Comparison of ENCODE assay signal across 5 worm cellular contexts in the genomic region with DNA sequence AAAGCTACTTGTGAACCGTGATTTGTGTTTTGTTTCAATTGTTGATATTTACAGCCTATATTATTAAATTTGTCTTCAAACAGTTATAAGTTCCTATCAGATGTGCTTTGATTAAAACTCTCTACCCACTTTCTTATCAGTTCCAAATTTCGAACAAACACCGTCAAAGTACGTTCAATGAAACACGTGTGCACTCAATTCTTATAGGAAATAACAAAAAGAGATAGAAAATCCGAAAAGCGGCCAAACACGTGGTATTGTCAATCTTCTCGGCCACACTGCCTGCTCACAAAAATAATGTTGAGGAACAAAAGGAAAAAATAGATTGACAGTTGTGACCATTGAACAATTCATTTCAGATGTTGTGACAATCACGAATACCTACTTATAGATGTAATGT.
TF ChIP-seq lines count a peak whose summit lies in the region.

No protein-coding gene starts in this region.

TF ChIP-seq in whole organism, L1 larva, 84 proteins besides CTCF, POLR2A, EP300 and RAD21 (continued from another document and continues in another):
- TF ChIP-seq nhr-12 (tag; optimal IDR thresholded peaks at IDR 0.05; lab: Kevin White, UChicago) (no peak), nhr-76 (tag; optimal IDR thresholded peaks at IDR 0.05; lab: Kevin White, UChicago) (no peak), efl-1 (optimal IDR thresholded peaks at IDR 0.05; lab: Kevin White, UChicago) (peak; percentile 7 to 23), efl-1 (GFP tag; optimal IDR thresholded peaks at IDR 0.05 in 1 of 2; lab: Kevin White, UChicago) (peak; percentile 5 to 80), hpl-2 (GFP tag; optimal IDR thresholded peaks at IDR 0.05; lab: Kevin White, UChicago) (no peak), aha-1 (tag; optimal IDR thresholded peaks at IDR 0.05; lab: Kevin White, UChicago) (no peak), ces-1 (GFP tag; optimal IDR thresholded peaks at IDR 0.05; lab: Kevin White, UChicago) (no peak), unc-130 (tag; optimal IDR thresholded peaks at IDR 0.05; lab: Kevin White, UChicago) (peak; percentile 83), ztf-11 (tag; optimal IDR thresholded peaks at IDR 0.05; lab: Kevin White, UChicago) (no peak), lsy-2 (tag; optimal IDR thresholded peaks at IDR 0.05; lab: Kevin White, UChicago) (peak; percentile 51 to 56), pag-3 (tag; optimal IDR thresholded peaks at IDR 0.05; lab: Kevin White, UChicago; ENCODE audit: borderline replicate concordance, insufficient read depth) (no peak), ama-1 (optimal IDR thresholded peaks at IDR 0.05; lab: Kevin White, UChicago) (peak; percentile 10), ceh-8 (GFP tag; optimal IDR thresholded peaks at IDR 0.05; lab: Kevin White, UChicago) (no peak), nhr-20 (tag; optimal IDR thresholded peaks at IDR 0.05; lab: Kevin White, UChicago) (peak; percentile 97), mab-9 (GFP tag; IDR thresholded peaks at IDR 0.05; lab: Robert Waterston, UW) (no peak), mdl-1 (tag; optimal IDR thresholded peaks at IDR 0.05; lab: Kevin White, UChicago) (peak in 1 of 2 experiments; percentile 96), zip-4 (GFP tag; optimal IDR thresholded peaks at IDR 0.05; lab: Kevin White, UChicago) (no peak), snpc-4 (tag; optimal IDR thresholded peaks at IDR 0.05; lab: Kevin White, UChicago) (peak; percentile 31), lin-13 (GFP tag; optimal IDR thresholded peaks at IDR 0.05; lab: Kevin White, UChicago) (peak; percentile 58), C16A3.4 (tag; optimal IDR thresholded peaks at IDR 0.05; lab: Kevin White, UChicago) (peak; percentile 61), mef-2 (tag; optimal IDR thresholded peaks at IDR 0.05; lab: Kevin White, UChicago) (no peak), fos-1 (tag; optimal IDR thresholded peaks at IDR 0.05; lab: Kevin White, UChicago) (no peak), ceh-82 (tag; optimal IDR thresholded peaks at IDR 0.05; lab: Kevin White, UChicago) (peak in 1 of 3 experiments; percentile 11), unc-86 (tag; optimal IDR thresholded peaks at IDR 0.05; lab: Kevin White, UChicago) (no peak), ceh-63 (GFP tag; optimal IDR thresholded peaks at IDR 0.05; lab: Kevin White, UChicago) (no peak)

TF ChIP-seq in whole organism, L2 larva, 48 proteins besides CTCF, POLR2A, EP300 and RAD21 (continued from another document):
- peak; percentile 58 for TF ChIP-seq nhr-21 (tag; optimal IDR thresholded peaks at IDR 0.05; lab: Kevin White, UChicago)
- TF ChIP-seq peb-1 (tag; optimal IDR thresholded peaks at IDR 0.05; lab: Kevin White, UChicago): no peak
- peak; percentile 13 for TF ChIP-seq nhr-25 (tag; optimal IDR thresholded peaks at IDR 0.05; lab: Kevin White, UChicago)
- TF ChIP-seq C34F6.9 (tag; optimal IDR thresholded peaks at IDR 0.05; lab: Kevin White, UChicago): peak; percentile 51
- TF ChIP-seq F13H6.1 (tag; optimal IDR thresholded peaks at IDR 0.05; lab: Kevin White, UChicago): peak; percentile 87
- TF ChIP-seq sma-3 (GFP tag; optimal IDR thresholded peaks at IDR 0.05; lab: Kevin White, UChicago): peak; percentile 52
- peak; percentile 51 for TF ChIP-seq egl-27 (tag; optimal IDR thresholded peaks at IDR 0.05; lab: Kevin White, UChicago)
- TF ChIP-seq nhr-6 (tag; optimal IDR thresholded peaks at IDR 0.05; lab: Kevin White, UChicago): peak; percentile 3
- no peak for TF ChIP-seq nhr-10 (tag; optimal IDR thresholded peaks at IDR 0.05; lab: Kevin White, UChicago)
- peak; percentile 25 for TF ChIP-seq lin-13 (GFP tag; optimal IDR thresholded peaks at IDR 0.05; lab: Kevin White, UChicago)
- TF ChIP-seq nhr-23 (tag; optimal IDR thresholded peaks at IDR 0.05; lab: Kevin White, UChicago): no peak
- TF ChIP-seq fos-1 (tag; optimal IDR thresholded peaks at IDR 0.05; lab: Kevin White, UChicago): peak; percentile 10
- peak; percentile 91 for TF ChIP-seq nhr-129 (tag; optimal IDR thresholded peaks at IDR 0.05; lab: Kevin White, UChicago)

TF ChIP-seq in whole organism, L3 larva, 47 proteins besides CTCF, POLR2A, EP300 and RAD21 (continued from another document):
- TF ChIP-seq nhr-28 (tag; optimal IDR thresholded peaks at IDR 0.05; lab: Kevin White, UChicago): no peak
- peak; percentile 59 for TF ChIP-seq nhr-23 (tag; optimal IDR thresholded peaks at IDR 0.05; lab: Kevin White, UChicago)
- TF ChIP-seq ceh-16 (tag; optimal IDR thresholded peaks at IDR 0.05; lab: Kevin White, UChicago): no peak
- TF ChIP-seq jun-1 (tag; optimal IDR thresholded peaks at IDR 0.05; lab: Kevin White, UChicago): peak; percentile 93
- TF ChIP-seq fkh-10 (GFP tag; optimal IDR thresholded peaks at IDR 0.05; lab: Kevin White, UChicago): no peak
- no peak for TF ChIP-seq tbx-2 (tag; optimal IDR thresholded peaks at IDR 0.05; lab: Kevin White, UChicago)
- no peak for TF ChIP-seq elt-1 (tag; optimal IDR thresholded peaks at IDR 0.05; lab: Kevin White, UChicago)
- no peak for TF ChIP-seq ceh-9 (tag; optimal IDR thresholded peaks at IDR 0.05; lab: Kevin White, UChicago)
- TF ChIP-seq nhr-25 (tag; optimal IDR thresholded peaks at IDR 0.05; lab: Kevin White, UChicago): no peak
- TF ChIP-seq eor-1 (tag; optimal IDR thresholded peaks at IDR 0.05; lab: Kevin White, UChicago): no peak
- TF ChIP-seq elt-2 (tag; optimal IDR thresholded peaks at IDR 0.05; lab: Kevin White, UChicago): peak; percentile 85
- no peak for TF ChIP-seq unc-39 (tag; optimal IDR thresholded peaks at IDR 0.05; lab: Kevin White, UChicago)
- no peak for TF ChIP-seq ceh-82 (tag; optimal IDR thresholded peaks at IDR 0.05; lab: Kevin White, UChicago)
- TF ChIP-seq ztf-11 (tag; optimal IDR thresholded peaks at IDR 0.05; lab: Kevin White, UChicago): no peak
- peak; percentile 47 for TF ChIP-seq mdl-1 (tag; optimal IDR thresholded peaks at IDR 0.05; lab: Kevin White, UChicago)
- no peak for TF ChIP-seq skn-1 (tag; optimal IDR thresholded peaks at IDR 0.05; lab: Kevin White, UChicago)
- no peak for TF ChIP-seq ceh-28 (tag; optimal IDR thresholded peaks at IDR 0.05; lab: Kevin White, UChicago)
- TF ChIP-seq nfya-1 (tag; optimal IDR thresholded peaks at IDR 0.05; lab: Kevin White, UChicago; ENCODE audit: insufficient read depth): peak; percentile 27

TF ChIP-seq in whole organism, L4 larva, 104 proteins besides CTCF, POLR2A, EP300 and RAD21 (continued from another document and continues in another):
- TF ChIP-seq nhr-6 (tag; optimal IDR thresholded peaks at IDR 0.05; lab: Kevin White, UChicago) (no peak), nhr-11 (tag; optimal IDR thresholded peaks at IDR 0.05; lab: Kevin White, UChicago) (peak; percentile 46), zfp-3 (GFP tag; conservative IDR thresholded peaks at IDR 0.05; lab: Robert Waterston, UW) (0 out of 2 replicates have a peak, but pooled peaks have one; percentile 23), F49E8.2 (tag; optimal IDR thresholded peaks at IDR 0.05; lab: Kevin White, UChicago; ENCODE audit: borderline replicate concordance) (no peak), skn-1 (tag; optimal IDR thresholded peaks at IDR 0.05; lab: Kevin White, UChicago) (no peak), nhr-42 (GFP tag; IDR thresholded peaks at IDR 0.05; lab: Robert Waterston, UW) (no peak), ceh-32 (tag; optimal IDR thresholded peaks at IDR 0.05; lab: Kevin White, UChicago; ENCODE audit: poor library complexity) (no peak), nhr-41 (GFP tag; IDR thresholded peaks at IDR 0.05; lab: Robert Waterston, UW) (no peak), F37D6.2 (tag; optimal IDR thresholded peaks at IDR 0.05; lab: Kevin White, UChicago) (no peak), aha-1 (tag; lab: Kevin White, UChicago) (peak; percentile 19), D1046.2 (GFP tag; IDR thresholded peaks at IDR 0.05; lab: Robert Waterston, UW) (no peak), daf-16 (GFP tag; optimal IDR thresholded peaks at IDR 0.05; lab: Kevin White, UChicago) (peak in 1 of 2 experiments; percentile 78), daf-16 (tag; optimal IDR thresholded peaks at IDR 0.05; lab: Kevin White, UChicago) (peak; percentile 97), sdz-12 (GFP tag; optimal IDR thresholded peaks at IDR 0.05; lab: Kevin White, UChicago) (no peak), zip-2 (tag; optimal IDR thresholded peaks at IDR 0.05; lab: Kevin White, UChicago) (no peak), lir-3 (tag; optimal IDR thresholded peaks at IDR 0.05; lab: Kevin White, UChicago) (no peak), unc-39 (tag; optimal IDR thresholded peaks at IDR 0.05; lab: Kevin White, UChicago) (no peak), pha-4 (GFP tag; IDR thresholded peaks at IDR 0.05; lab: Robert Waterston, UW) (no peak), pha-4 (tag; optimal IDR thresholded peaks at IDR 0.05; lab: Kevin White, UChicago) (peak; percentile 2), nhr-102 (tag; optimal IDR thresholded peaks at IDR 0.05; lab: Kevin White, UChicago) (peak; percentile 42), snpc-1.2 (GFP tag; IDR thresholded peaks at IDR 0.05; lab: Robert Waterston, UW) (no peak), hlh-30 (tag; optimal IDR thresholded peaks at IDR 0.05; lab: Kevin White, UChicago; ENCODE audit: insufficient read depth) (peak; percentile 91), nhr-77 (tag; optimal IDR thresholded peaks at IDR 0.05; lab: Kevin White, UChicago) (peak; percentile 81), lin-13 (GFP tag; optimal IDR thresholded peaks at IDR 0.05; lab: Kevin White, UChicago) (no peak), set-16 (GFP tag; IDR thresholded peaks at IDR 0.05; lab: Robert Waterston, UW) (no peak), T20F7.1 (GFP tag; optimal IDR thresholded peaks at IDR 0.05; lab: Kevin White, UChicago) (peak; percentile 50), ZK337.2 (GFP tag; IDR thresholded peaks at IDR 0.05; lab: Robert Waterston, UW) (no peak), gei-8 (GFP tag; optimal IDR thresholded peaks at IDR 0.05; lab: Kevin White, UChicago) (no peak), Y75B8A.6 (GFP tag; IDR thresholded peaks at IDR 0.05; lab: Robert Waterston, UW) (no peak), dve-1 (tag; optimal IDR thresholded peaks at IDR 0.05; lab: Kevin White, UChicago; ENCODE audit: insufficient read depth) (peak; percentile 98), arid-1 (GFP tag; conservative IDR thresholded peaks at IDR 0.05; lab: Robert Waterston, UW) (no peak), madf-5 (GFP tag; IDR thresholded peaks at IDR 0.05; lab: Robert Waterston, UW) (no peak), F10B5.3 (tag; optimal IDR thresholded peaks at IDR 0.05; lab: Kevin White, UChicago) (no peak), ctbp-1 (GFP tag; IDR thresholded peaks at IDR 0.05; lab: Robert Waterston, UW) (no peak), lin-38 (GFP tag; IDR thresholded peaks at IDR 0.05; lab: Robert Waterston, UW) (no peak), fkh-10 (GFP tag; optimal IDR thresholded peaks at IDR 0.05; lab: Kevin White, UChicago) (no peak), lin-15B (tag; optimal IDR thresholded peaks at IDR 0.05; lab: Kevin White, UChicago) (no peak), ceh-28 (tag; optimal IDR thresholded peaks at IDR 0.05; lab: Kevin White, UChicago) (no peak), tra-1 (GFP tag; IDR thresholded peaks at IDR 0.05; lab: Robert Waterston, UW) (0 out of 2 replicates have a peak, but pooled peaks have one; percentile 28), mep-1 (tag; optimal IDR thresholded peaks at IDR 0.05; lab: Kevin White, UChicago) (peak; percentile 25)

TF ChIP-seq in whole organism, young adult, 124 proteins besides CTCF, POLR2A, EP300 and RAD21 (continued from another document):
- TF ChIP-seq pha-4 (tag; optimal IDR thresholded peaks at IDR 0.05; lab: Kevin White, UChicago): peak; percentile 47
TF ChIP-seq in whole organism, young adult: peak in this region for 19.
